Worm (Caenorhabditis elegans): ENCODE results near the gene his-60.
A peak's percentile ranks its signal among the peaks of the same experiment; 100 is the strongest.

Gene his-60

DNA sequence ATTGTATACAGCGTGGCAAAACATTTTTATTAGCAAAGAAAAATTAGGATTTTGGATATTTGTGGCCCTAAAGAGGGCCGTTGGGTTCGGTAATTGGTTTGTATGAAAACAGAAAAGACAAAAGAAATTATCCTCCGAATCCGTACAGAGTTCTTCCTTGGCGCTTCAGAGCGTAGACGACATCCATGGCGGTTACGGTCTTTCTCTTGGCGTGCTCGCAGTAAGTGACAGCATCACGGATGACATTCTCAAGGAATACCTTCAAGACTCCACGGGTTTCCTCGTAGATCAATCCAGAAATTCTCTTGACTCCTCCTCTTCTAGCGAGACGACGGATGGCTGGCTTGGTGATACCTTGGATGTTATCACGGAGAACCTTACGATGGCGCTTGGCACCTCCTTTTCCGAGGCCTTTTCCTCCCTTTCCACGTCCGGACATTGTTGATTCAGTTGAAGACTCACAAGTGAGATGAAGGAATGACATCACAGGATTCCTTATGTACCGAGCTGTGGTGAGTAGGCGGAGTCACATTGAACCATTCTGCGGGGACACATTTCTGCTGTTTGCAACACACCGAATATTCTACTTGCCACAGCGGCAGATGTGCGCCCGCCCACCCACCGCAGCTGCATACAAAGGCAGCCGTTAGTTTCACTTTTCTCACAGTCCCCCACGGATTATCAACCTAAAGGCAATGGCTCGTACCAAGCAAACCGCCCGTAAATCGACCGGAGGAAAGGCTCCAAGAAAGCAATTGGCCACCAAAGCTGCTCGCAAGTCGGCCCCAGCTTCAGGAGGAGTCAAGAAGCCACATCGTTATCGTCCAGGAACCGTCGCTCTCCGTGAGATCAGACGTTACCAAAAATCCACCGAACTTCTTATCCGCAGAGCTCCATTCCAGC is at the start of gene his-60, which contains the start of gene his-59:
Gene his-60, minus strand, starts transcription at position 439 of the 903 bp plus-strand sequence.
Gene his-59, plus strand, starts transcription at position 696 of the 903 bp plus-strand sequence.
- TF ChIP-seq isw-1 (GFP tag; IDR thresholded peaks at IDR 0.05) (peak; percentile 7; the same call in 1 of the 2 replicates), pag-3 (tag; optimal IDR thresholded peaks at IDR 0.05; ENCODE audit: borderline replicate concordance, insufficient read depth) (no peak), grh-1 (GFP tag; IDR thresholded peaks at IDR 0.05) (peak; percentile 47; the same call in 1 of the 2 replicates), nhr-84 (tag; optimal IDR thresholded peaks at IDR 0.05) (no peak), lin-14 (GFP tag; optimal IDR thresholded peaks at IDR 0.05) (peak; percentile 67), elt-3 (tag; optimal IDR thresholded peaks at IDR 0.05) (no peak), nhr-47 (tag; optimal IDR thresholded peaks at IDR 0.05) (no peak), swsn-7 (tag; optimal IDR thresholded peaks at IDR 0.05) (peak; percentile 68), lin-15B (tag; optimal IDR thresholded peaks at IDR 0.05) (no peak), egl-27 (tag; optimal IDR thresholded peaks at IDR 0.05) (no peak), aha-1 (tag; optimal IDR thresholded peaks at IDR 0.05) (no peak), nhr-237 (tag; optimal IDR thresholded peaks at IDR 0.05) (no peak), lin-13 (GFP tag; optimal IDR thresholded peaks at IDR 0.05) (no peak), nhr-90 (tag; optimal IDR thresholded peaks at IDR 0.05; ENCODE audit: poor library complexity) (peak; percentile 63), rnt-1 (tag; optimal IDR thresholded peaks at IDR 0.05) (peak; percentile 31), skn-1 (tag; optimal IDR thresholded peaks at IDR 0.05) (no peak), unc-30 (tag; optimal IDR thresholded peaks at IDR 0.05) (no peak), unc-130 (tag; optimal IDR thresholded peaks at IDR 0.05) (no peak), efl-1 (optimal IDR thresholded peaks at IDR 0.05) (peak; percentile 8 to 28), efl-1 (GFP tag; optimal IDR thresholded peaks at IDR 0.05 in 1 of 2) (no peak), tbx-2 (tag; optimal IDR thresholded peaks at IDR 0.05) (peak; percentile 47), lsy-2 (tag; optimal IDR thresholded peaks at IDR 0.05) (no peak), zag-1 (tag; optimal IDR thresholded peaks at IDR 0.05) (no peak), unc-86 (tag; optimal IDR thresholded peaks at IDR 0.05) (peak; percentile 58), fos-1 (tag; optimal IDR thresholded peaks at IDR 0.05) (no peak), pax-3 (tag; optimal IDR thresholded peaks at IDR 0.05) (no peak), lin-35 (GFP tag; optimal IDR thresholded peaks at IDR 0.05) (no peak), C04F5.9 (tag; optimal IDR thresholded peaks at IDR 0.05) (no peak), lin-39 (tag; optimal IDR thresholded peaks at IDR 0.05) (peak; percentile 36), nhr-85 (tag) (peak; percentile 79), ama-1 (optimal IDR thresholded peaks at IDR 0.05) (no peak), nhr-76 (tag; optimal IDR thresholded peaks at IDR 0.05) (no peak), ceh-88 (GFP tag; IDR thresholded peaks at IDR 0.05) (0 out of 2 replicates have a peak, but pooled peaks have one; percentile 14), mab-9 (GFP tag; IDR thresholded peaks at IDR 0.05) (no peak), nhr-19 (GFP tag; conservative IDR thresholded peaks at IDR 0.05) (peak; percentile 41), snu-23 (GFP tag; optimal IDR thresholded peaks at IDR 0.05) (peak; percentile 55), sox-4 (tag; optimal IDR thresholded peaks at IDR 0.05) (no peak), hlh-17 (GFP tag; optimal IDR thresholded peaks at IDR 0.05; ENCODE audit: borderline replicate concordance) (no peak), C16A3.4 (tag; optimal IDR thresholded peaks at IDR 0.05) (peak; percentile 36), fkh-10 (GFP tag; optimal IDR thresholded peaks at IDR 0.05) (no peak), sptf-1 (tag; optimal IDR thresholded peaks at IDR 0.05) (no peak), efl-3 (GFP tag; optimal IDR thresholded peaks at IDR 0.05) (peak; percentile 70), lir-3 (tag; optimal IDR thresholded peaks at IDR 0.05; ENCODE audit: poor library complexity) (no peak), irx-1 (tag; optimal IDR thresholded peaks at IDR 0.05) (no peak), Y116A8C.19 (tag; optimal IDR thresholded peaks at IDR 0.05; ENCODE audit: borderline replicate concordance) (no peak), ces-1 (GFP tag; optimal IDR thresholded peaks at IDR 0.05) (no peak), zip-4 (GFP tag; optimal IDR thresholded peaks at IDR 0.05) (no peak), nhr-20 (tag; optimal IDR thresholded peaks at IDR 0.05) (peak; percentile 43), C34B4.2 (tag; optimal IDR thresholded peaks at IDR 0.05) (no peak), ceh-8 (GFP tag; optimal IDR thresholded peaks at IDR 0.05) (no peak), elt-2 (tag; optimal IDR thresholded peaks at IDR 0.05) (no peak)
